Fruit fly (Drosophila melanogaster) whole organism, adult: ENCODE results near the gene mTerf3.

Experiments used
- CG12768 ChIP-seq: fragments of 200-800 bp; sonication (Bioruptor generic); optimal IDR thresholded peaks from 2 replicates; lab custom pipeline; 2017; ENCODE audit warnings: missing biosample characterization, missing genetic modification characterization, mild to moderate bottlenecking, moderate library complexity, missing genetic modification reagents
- CG1620 ChIP-seq: fragments of 200-800 bp; sonication (Bioruptor generic); optimal IDR thresholded peaks from 2 replicates; lab custom pipeline; 2016; ENCODE audit warnings: missing biosample characterization, missing genetic modification characterization
- CG7101 ChIP-seq: fragments of 200-800 bp; sonication (Bioruptor generic); optimal IDR thresholded peaks from 2 replicates; lab custom pipeline; 2018; ENCODE audit warnings: missing biosample characterization, mild to moderate bottlenecking, missing genetic modification characterization, moderate library complexity
- Clk ChIP-seq: fragments of 200-800 bp; sonication (Bioruptor generic); optimal IDR thresholded peaks from 2 replicates; lab custom pipeline; 2017; ENCODE audit warnings: missing biosample characterization, missing genetic modification characterization
- Crg-1 ChIP-seq: fragments of 200-800 bp; sonication (Bioruptor generic); optimal IDR thresholded peaks from 2 replicates; lab custom pipeline; 2016; ENCODE audit warnings: missing biosample characterization, missing genetic modification characterization
- Hr96 ChIP-seq: fragments of 200-800 bp; sonication (Bioruptor generic); optimal IDR thresholded peaks from 2 replicates; lab custom pipeline; 2016; ENCODE audit warnings: missing biosample characterization, missing genetic modification characterization
- cic ChIP-seq: fragments of 200-800 bp; sonication (Bioruptor generic); optimal IDR thresholded peaks from 2 replicates; lab custom pipeline; 2017; ENCODE audit warnings: missing biosample characterization, mild to moderate bottlenecking, missing genetic modification characterization, moderate library complexity
- kay ChIP-seq: fragments of 200-800 bp; sonication (Bioruptor generic); peaks from one replicate; lab custom pipeline; 2016; ENCODE audit warnings: missing biosample characterization, missing genetic modification characterization, borderline replicate concordance
- pad ChIP-seq: fragments of 200-800 bp; sonication (Bioruptor generic); optimal IDR thresholded peaks from 3 replicates; lab custom pipeline; 2017; ENCODE audit warnings: missing biosample characterization, missing genetic modification characterization, mild to moderate bottlenecking, moderate library complexity, missing genetic modification reagents

- TF ChIP-seq Clk (GFP tag; lab: Kevin White, UChicago), result peak; percentile 26
- TF ChIP-seq CG7101, result peak; percentile 88
- TF ChIP-seq cic (GFP tag; lab: Kevin White, UChicago), result peak; percentile 82
- TF ChIP-seq kay, result peak; percentile 76
- no peak for TF ChIP-seq Crg-1 (GFP tag; lab: Kevin White, UChicago)
- no peak for TF ChIP-seq Hr96 (GFP tag; lab: Kevin White, UChicago)
- peak; percentile 46 for TF ChIP-seq pad
- TF ChIP-seq CG1620 (GFP tag; lab: Kevin White, UChicago), result no peak
- TF ChIP-seq CG12768, result peak; percentile 53
Observed at dm6 chr3L:20516519-20517178, 3.9 kb downstream of the mTerf3 start.
